Fruit fly (Drosophila melanogaster): Measurements from ENCODE around the gene lobo.

- no peak for TF ChIP-seq CG12768 (GFP tag; optimal IDR thresholded peaks at IDR 0.05)
- TF ChIP-seq tj (GFP tag; optimal IDR thresholded peaks at IDR 0.05): no peak
- no peak for TF ChIP-seq Mnt (GFP tag; optimal IDR thresholded peaks at IDR 0.05)
These were observed 13.9 kb upstream of the lobo start for dm6 chr3R:25207405-25208003.

All from whole organism, adult.